Worm (Caenorhabditis elegans) whole organism, early embryonic: ENCODE measurements around the gene skr-7.

ENCODE experiments used
- B0310.2 ChIP-seq: sonication (generic microtip); optimal IDR thresholded peaks from 2 replicates; lab custom pipeline; 2016; ENCODE audit warnings: mild to moderate bottlenecking, missing genetic modification characterization, missing compliant biosample characterization
- F13C5.2 ChIP-seq: sonication (generic microtip); optimal IDR thresholded peaks from 2 replicates; lab custom pipeline; 2017; ENCODE audit warnings: mild to moderate bottlenecking, missing genetic modification characterization, inconsistent platforms, missing compliant biosample characterization
- aly-1 ChIP-seq: sonication (generic microtip); optimal IDR thresholded peaks from 2 replicates; lab custom pipeline; 2016; ENCODE audit warnings: missing genetic modification characterization, missing compliant biosample characterization
- ama-1 ChIP-seq: fragments of 150-350 bp; optimal IDR thresholded peaks from 2 replicates; lab custom pipeline; 2014
- ceh-13 ChIP-seq: fragments of 200-800 bp; sonication (Bioruptor generic); optimal IDR thresholded peaks from 2 replicates; lab custom pipeline; 2018; ENCODE audit warnings: mild to moderate bottlenecking, missing genetic modification characterization, missing compliant biosample characterization
- ceh-36 ChIP-seq: sonication (generic microtip); optimal IDR thresholded peaks from 2 replicates; lab custom pipeline; 2016; ENCODE audit warnings: missing genetic modification characterization, inconsistent platforms, missing compliant biosample characterization
- hmbx-1 ChIP-seq: sonication (generic microtip); optimal IDR thresholded peaks from 2 replicates; lab custom pipeline; 2016; ENCODE audit warnings: mild to moderate bottlenecking, missing genetic modification characterization, missing compliant biosample characterization
- hnd-1 ChIP-seq: sonication (generic microtip); optimal IDR thresholded peaks from 2 replicates; lab custom pipeline; 2016; ENCODE audit warnings: missing genetic modification characterization, missing compliant biosample characterization
- pes-1 ChIP-seq: fragments of 200-800 bp; sonication (Bioruptor generic); IDR thresholded peaks from 2 replicates; pipeline ENCODE4 v1.3.6; 2022; ENCODE audit warnings: missing genetic modification reagents, missing genetic modification characterization, missing compliant biosample characterization
- scrt-1 ChIP-seq: fragments of 200-800 bp; sonication (Bioruptor generic); IDR thresholded peaks from 2 replicates; pipeline ENCODE4 v1.3.6; 2022; ENCODE audit warnings: missing genetic modification characterization, missing compliant biosample characterization
- tbx-37 ChIP-seq: fragments of 200-800 bp; sonication (Bioruptor generic); conservative IDR thresholded peaks from 2 replicates; pipeline ENCODE4 v1.3.6; 2022; ENCODE audit warnings: missing genetic modification reagents, missing genetic modification characterization, missing compliant biosample characterization
- tra-4 ChIP-seq: sonication (generic microtip); optimal IDR thresholded peaks from 2 replicates; lab custom pipeline; 2017; ENCODE audit warnings: missing genetic modification characterization, missing compliant biosample characterization

DNA sequence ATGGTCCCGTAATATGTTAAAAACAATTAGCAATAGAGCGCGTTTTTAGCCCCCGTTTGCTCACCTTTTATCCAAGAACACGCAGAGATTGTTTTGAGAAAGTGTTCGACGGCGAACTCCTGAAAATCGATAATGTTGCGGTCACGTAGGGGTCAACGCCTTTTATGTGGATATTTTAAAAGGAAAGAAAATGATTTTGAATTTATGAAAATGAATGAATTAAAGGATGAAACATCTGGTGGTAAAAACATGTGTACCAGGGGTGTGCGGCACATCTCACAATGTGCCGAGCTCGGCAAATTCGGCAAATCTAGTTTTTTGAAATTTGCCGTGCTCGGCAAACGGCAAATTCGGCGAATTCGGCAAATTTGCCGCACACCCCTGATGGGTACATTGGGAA lies 22.1 kb upstream of the skr-7 start, which contains the start of gene F13A2.4:
- TF ChIP-seq ama-1 (no peak), tbx-37 (GFP tag; lab: Robert Waterston, UW) (no peak), ceh-13 (GFP tag; lab: Kevin White, UChicago) (no peak), scrt-1 (GFP tag; lab: Robert Waterston, UW) (no peak), aly-1 (tag; lab: Kevin White, UChicago) (no peak), B0310.2 (tag; lab: Kevin White, UChicago) (no peak), ceh-36 (tag; lab: Kevin White, UChicago) (no peak), hnd-1 (tag; lab: Kevin White, UChicago) (no peak), pes-1 (no peak), F13C5.2 (no peak), tra-4 (no peak), hmbx-1 (tag; lab: Kevin White, UChicago) (no peak)
